Worm (Caenorhabditis elegans): Measurements from ENCODE around the gene F23H12.5.
"Not testable (repeated sequence)": the region's sequence is repeated elsewhere in the genome, so short reads cannot be mapped to it uniquely, and the experiment has no call there.

DNA sequence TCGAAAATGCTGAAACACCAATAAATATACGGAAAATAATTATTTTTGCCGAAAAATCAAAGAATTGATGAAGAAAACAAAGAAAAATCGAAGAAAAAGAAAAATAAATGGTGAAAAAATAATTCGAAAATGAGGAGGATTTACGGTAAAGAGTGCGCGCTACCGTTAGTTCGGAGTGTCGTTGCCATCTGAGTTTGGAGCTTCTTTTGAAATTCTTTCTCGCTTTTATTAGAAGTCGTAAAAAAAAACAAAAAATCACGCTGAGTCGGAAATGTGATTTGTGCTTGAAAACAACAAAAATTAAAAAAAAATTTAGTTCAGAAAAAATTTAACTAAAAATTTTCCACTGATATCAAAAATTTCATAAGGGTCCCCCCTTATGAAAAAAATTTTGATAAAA lies 15.8 kb downstream of the F23H12.5 start, which contains the start of gene F23H12.10:
- TF ChIP-seq ama-1 (optimal IDR thresholded peaks at IDR 0.05); tbx-11 (GFP tag; IDR thresholded peaks at IDR 0.05); B0310.2 (tag; optimal IDR thresholded peaks at IDR 0.05); flt-1 (GFP tag; IDR thresholded peaks at IDR 0.05); tbx-37 (GFP tag; conservative IDR thresholded peaks at IDR 0.05): not testable (repeated sequence)
